Worm (Caenorhabditis elegans) whole organism, L2 larva: ENCODE measurements around the gene ZC204.13.

Experiments
- C34F6.9 ChIP-seq: fragments of 150-350 bp; optimal IDR thresholded peaks from 2 replicates; lab custom pipeline; 2014; ENCODE audit warnings: missing biosample characterization, missing genetic modification characterization
- F13H6.1 ChIP-seq: sonication (generic microtip); optimal IDR thresholded peaks from 2 replicates; lab custom pipeline; 2016; ENCODE audit warnings: missing genetic modification characterization, missing compliant biosample characterization
- R02D3.7 ChIP-seq: fragments of 150-350 bp; optimal IDR thresholded peaks from 2 replicates; lab custom pipeline; 2014; ENCODE audit warnings: missing biosample characterization, missing genetic modification characterization
- Y55F3AM.14 ChIP-seq: fragments of 200-800 bp; sonication (Bioruptor generic); optimal IDR thresholded peaks from 2 replicates; lab custom pipeline; 2018; ENCODE audit warnings: mild to moderate bottlenecking, missing genetic modification characterization, missing compliant biosample characterization
- ZK546.5 ChIP-seq: sonication (generic microtip); optimal IDR thresholded peaks from 2 replicates; lab custom pipeline; 2017; ENCODE audit warnings: missing biosample characterization, missing genetic modification characterization
- alr-1 ChIP-seq: fragments of 150-350 bp; optimal IDR thresholded peaks from 2 replicates; lab custom pipeline; 2014; ENCODE audit warnings: missing biosample characterization, missing genetic modification characterization
- ama-1 ChIP-seq: fragments of 150-350 bp; optimal IDR thresholded peaks from 2 replicates; lab custom pipeline; 2018; ENCODE audit warnings: inconsistent platforms
- blmp-1 ChIP-seq: sonication (generic microtip); optimal IDR thresholded peaks from 2 replicates; lab custom pipeline; 2017; ENCODE audit warnings: missing genetic modification characterization, mild to moderate bottlenecking, missing compliant biosample characterization, antibody characterized with exemption, moderate library complexity; ENCODE audit not compliant: insufficient read depth
- ceh-16 ChIP-seq: fragments of 150-350 bp; optimal IDR thresholded peaks from 2 replicates; lab custom pipeline; 2014; ENCODE audit warnings: missing biosample characterization, missing genetic modification characterization
- ceh-82 ChIP-seq: fragments of 150-350 bp; optimal IDR thresholded peaks from 2 replicates; lab custom pipeline; 2014; ENCODE audit warnings: missing biosample characterization, missing genetic modification characterization
- crh-2 ChIP-seq: sonication (generic microtip); optimal IDR thresholded peaks from 2 replicates; lab custom pipeline; 2017; ENCODE audit warnings: missing biosample characterization, missing genetic modification characterization
- dmd-4 ChIP-seq: sonication (generic microtip); optimal IDR thresholded peaks from 2 replicates; lab custom pipeline; 2017; ENCODE audit warnings: missing biosample characterization, missing genetic modification characterization
- egl-27 ChIP-seq: sonication (generic microtip); optimal IDR thresholded peaks from 3 replicates; lab custom pipeline; 2017; ENCODE audit warnings: missing biosample characterization, missing genetic modification reagents, missing genetic modification characterization
- elt-1 ChIP-seq: fragments of 150-350 bp; optimal IDR thresholded peaks from 2 replicates; lab custom pipeline; 2014; ENCODE audit warnings: missing biosample characterization, missing genetic modification characterization
- elt-3 ChIP-seq: sonication (generic microtip); optimal IDR thresholded peaks from 2 replicates; lab custom pipeline; 2017; ENCODE audit warnings: missing biosample characterization, missing genetic modification characterization
- fos-1 ChIP-seq: fragments of 150-350 bp; optimal IDR thresholded peaks from 2 replicates; lab custom pipeline; 2014; ENCODE audit warnings: missing biosample characterization, missing genetic modification characterization
- gmeb-1 ChIP-seq: fragments of 150-350 bp; optimal IDR thresholded peaks from 2 replicates; lab custom pipeline; 2014; ENCODE audit warnings: missing biosample characterization, missing genetic modification characterization
- lin-11 ChIP-seq: fragments of 150-350 bp; sonication (generic microtip); optimal IDR thresholded peaks from 2 replicates; lab custom pipeline; 2014; ENCODE audit warnings: missing biosample characterization, missing genetic modification characterization, inconsistent platforms, mixed read lengths
- lin-13 ChIP-seq: fragments of 150-350 bp; optimal IDR thresholded peaks from 2 replicates; lab custom pipeline; 2014; ENCODE audit warnings: missing biosample characterization, missing genetic modification reagents, missing genetic modification characterization
- lin-39 ChIP-seq: fragments of 150-350 bp; optimal IDR thresholded peaks from 2 replicates; lab custom pipeline; 2014; ENCODE audit warnings: missing biosample characterization, missing genetic modification reagents, missing genetic modification characterization
- lsy-2 ChIP-seq, 2 experiments: fragments of 150-350 bp in 1 of 2; sonication (generic microtip) in 1 of 2; optimal IDR thresholded peaks; 2 replicates each; lab custom pipeline; 2014 to 2017; ENCODE audit warnings: missing biosample characterization in 2 of 2, missing genetic modification characterization in 2 of 2
- mab-5 ChIP-seq: fragments of 150-350 bp; optimal IDR thresholded peaks from 2 replicates; lab custom pipeline; 2014; ENCODE audit warnings: missing biosample characterization, missing genetic modification characterization
- mbf-1 ChIP-seq: sonication (generic microtip); optimal IDR thresholded peaks from 2 replicates; lab custom pipeline; 2017; ENCODE audit warnings: missing biosample characterization, missing genetic modification characterization
- mdl-1 ChIP-seq, 2 experiments: fragments of 150-350 bp in 1 of 2; sonication (generic microtip) in 1 of 2; optimal IDR thresholded peaks; 2 replicates each; lab custom pipeline; 2017; ENCODE audit warnings: missing biosample characterization in 2 of 2, missing genetic modification characterization in 2 of 2
- nhr-10 ChIP-seq: sonication (generic microtip); optimal IDR thresholded peaks from 2 replicates; lab custom pipeline; 2017; ENCODE audit warnings: missing biosample characterization, missing genetic modification characterization
- nhr-11 ChIP-seq: fragments of 150-350 bp; optimal IDR thresholded peaks from 2 replicates; lab custom pipeline; 2014; ENCODE audit warnings: missing biosample characterization, missing genetic modification characterization
- nhr-12 ChIP-seq: fragments of 150-350 bp; optimal IDR thresholded peaks from 2 replicates; lab custom pipeline; 2014; ENCODE audit warnings: missing biosample characterization, missing genetic modification characterization
- nhr-129 ChIP-seq: fragments of 150-350 bp; optimal IDR thresholded peaks from 2 replicates; lab custom pipeline; 2014; ENCODE audit warnings: missing biosample characterization, missing genetic modification characterization
- nhr-21 ChIP-seq: fragments of 150-350 bp; optimal IDR thresholded peaks from 2 replicates; lab custom pipeline; 2014; ENCODE audit warnings: missing biosample characterization, missing genetic modification characterization
- nhr-23 ChIP-seq: fragments of 150-350 bp; optimal IDR thresholded peaks from 2 replicates; lab custom pipeline; 2014; ENCODE audit warnings: missing biosample characterization, missing genetic modification reagents, missing genetic modification characterization
- nhr-237 ChIP-seq: fragments of 150-350 bp; optimal IDR thresholded peaks from 2 replicates; lab custom pipeline; 2014; ENCODE audit warnings: missing biosample characterization, missing genetic modification characterization
- nhr-25 ChIP-seq: fragments of 150-350 bp; sonication (generic microtip); optimal IDR thresholded peaks from 3 replicates; lab custom pipeline; 2014; ENCODE audit warnings: missing biosample characterization, missing genetic modification characterization
- nhr-6 ChIP-seq: fragments of 150-350 bp; optimal IDR thresholded peaks from 2 replicates; lab custom pipeline; 2014; ENCODE audit warnings: missing biosample characterization, missing genetic modification characterization
- nhr-77 ChIP-seq: fragments of 150-350 bp; optimal IDR thresholded peaks from 2 replicates; lab custom pipeline; 2014; ENCODE audit warnings: missing biosample characterization, missing genetic modification characterization
- peb-1 ChIP-seq: fragments of 150-350 bp; optimal IDR thresholded peaks from 2 replicates; lab custom pipeline; 2014; ENCODE audit warnings: missing biosample characterization, missing genetic modification characterization
- sem-4 ChIP-seq: fragments of 150-350 bp; optimal IDR thresholded peaks from 2 replicates; lab custom pipeline; 2014; ENCODE audit warnings: missing biosample characterization, missing genetic modification reagents, missing genetic modification characterization
- skn-1 ChIP-seq: sonication (generic microtip); optimal IDR thresholded peaks from 2 replicates; lab custom pipeline; 2017; ENCODE audit warnings: missing biosample characterization, missing genetic modification characterization
- sma-3 ChIP-seq: sonication (generic microtip); optimal IDR thresholded peaks from 2 replicates; lab custom pipeline; 2016; ENCODE audit warnings: missing genetic modification reagents, missing genetic modification characterization, missing compliant biosample characterization
- sma-9 ChIP-seq, 2 experiments: fragments of 150-350 bp in 1 of 2; sonication (generic microtip) in 1 of 2; optimal IDR thresholded peaks; 2 replicates each; lab custom pipeline; 2014 to 2016; ENCODE audit warnings: missing genetic modification characterization in 2 of 2, mild to moderate bottlenecking in 1 of 2, missing biosample characterization in 1 of 2, missing compliant biosample characterization in 1 of 2, missing genetic modification reagents in 1 of 2, moderate library complexity in 1 of 2
- unc-39 ChIP-seq: fragments of 150-350 bp; optimal IDR thresholded peaks from 2 replicates; lab custom pipeline; 2014; ENCODE audit warnings: missing biosample characterization, missing genetic modification characterization
- unc-55 ChIP-seq: fragments of 150-350 bp; sonication (generic microtip); optimal IDR thresholded peaks from 3 replicates; lab custom pipeline; 2014; ENCODE audit warnings: missing biosample characterization, missing genetic modification reagents, missing genetic modification characterization
- unc-62 ChIP-seq: fragments of 150-350 bp; optimal IDR thresholded peaks from 2 replicates; lab custom pipeline; 2014; ENCODE audit warnings: missing biosample characterization, missing genetic modification reagents, missing genetic modification characterization
- ztf-1 ChIP-seq: fragments of 200-800 bp; sonication (Bioruptor generic); conservative IDR thresholded peaks from 2 replicates; pipeline ENCODE4 v1.3.6; 2022; ENCODE audit warnings: missing genetic modification characterization, missing compliant biosample characterization
- ztf-4 ChIP-seq: fragments of 150-350 bp; optimal IDR thresholded peaks from 2 replicates; lab custom pipeline; 2014; ENCODE audit warnings: missing biosample characterization, missing genetic modification characterization

The ZC204.13 gene

ce11 chrII:1670260-1670879, 9.6 kb upstream of the ZC204.13 start, which contains the start of gene nhx-6:
TSS of gene nhx-6 (plus strand) at chrII:1670829.
- no peak for TF ChIP-seq unc-62
- TF ChIP-seq nhr-11 (tag; lab: Kevin White, UChicago) = no peak
- no peak for TF ChIP-seq sma-9 (GFP tag; optimal IDR thresholded peaks at IDR 0.05; lab: Kevin White, UChicago)
- TF ChIP-seq sma-9 (tag; optimal IDR thresholded peaks at IDR 0.05; lab: Kevin White, UChicago) = no peak
- no peak for TF ChIP-seq unc-39
- peak; percentile 9 for TF ChIP-seq nhr-23 (tag; lab: Kevin White, UChicago)
- no peak for TF ChIP-seq blmp-1 (tag; lab: Kevin White, UChicago)
- TF ChIP-seq, all 48 proteins: peak for 1

- TF ChIP-seq elt-3 (tag; lab: Kevin White, UChicago) = no peak
- no peak for TF ChIP-seq egl-27
- no peak for TF ChIP-seq skn-1 (tag; lab: Kevin White, UChicago)
- no peak for TF ChIP-seq C34F6.9 (tag; lab: Kevin White, UChicago)
- TF ChIP-seq unc-39 = no peak
- TF ChIP-seq nhr-21 (tag; lab: Kevin White, UChicago) = no peak
- no peak for TF ChIP-seq peb-1
- TF ChIP-seq dmd-4 (tag; lab: Kevin White, UChicago) = no peak
- TF ChIP-seq lin-39 (tag; lab: Kevin White, UChicago) = no peak
- no peak for TF ChIP-seq sma-9 (GFP tag; optimal IDR thresholded peaks at IDR 0.05; lab: Kevin White, UChicago)
- no peak for TF ChIP-seq sma-9 (tag; optimal IDR thresholded peaks at IDR 0.05; lab: Kevin White, UChicago)
- no peak for TF ChIP-seq ama-1 (lab: Kevin White, UChicago)
- TF ChIP-seq R02D3.7 (tag; lab: Kevin White, UChicago) = no peak
- TF ChIP-seq gmeb-1 = no peak
Observed at ce11 chrII:1668913-1669312, 8.1 kb upstream of the ZC204.13 start, which contains the start of gene srw-97. TSS of gene srw-97 (minus strand) at chrII:1669013.

- TF ChIP-seq F13H6.1 (tag; lab: Kevin White, UChicago) (no peak), egl-27 (no peak), mab-5 (tag; lab: Kevin White, UChicago) (no peak), fos-1 (tag; lab: Kevin White, UChicago) (no peak)
Observed at ce11 chrII:1666025-1666424, 5.2 kb upstream of the ZC204.13 start, which contains the start of gene srlf-29. TSS of gene srlf-29 (plus strand) at chrII:1666325.

ce11 chrII:1663516-1663915, 2.7 kb upstream of the ZC204.13 start, which contains the start of gene duxl-1:
TSS of gene duxl-1 (plus strand) at chrII:1663699.
- no peak for TF ChIP-seq peb-1
- no peak for TF ChIP-seq nhr-11 (tag; lab: Kevin White, UChicago)
- no peak for TF ChIP-seq elt-1 (tag; lab: Kevin White, UChicago)
- TF ChIP-seq nhr-10 = no peak
- TF ChIP-seq nhr-129 = peak; percentile 11
- TF ChIP-seq F13H6.1 (tag; lab: Kevin White, UChicago) = peak; percentile 74
- peak; percentile 52 for TF ChIP-seq sma-9 (GFP tag; optimal IDR thresholded peaks at IDR 0.05; lab: Kevin White, UChicago)
- TF ChIP-seq sma-9 (tag; optimal IDR thresholded peaks at IDR 0.05; lab: Kevin White, UChicago) = no peak
- no peak for TF ChIP-seq unc-39
- TF ChIP-seq unc-62 = no peak
- TF ChIP-seq ama-1 (lab: Kevin White, UChicago) = no peak
- TF ChIP-seq mbf-1 (tag; lab: Kevin White, UChicago) = no peak
- TF ChIP-seq fos-1 (tag; lab: Kevin White, UChicago) = peak; percentile 49
- no peak for TF ChIP-seq ZK546.5 (tag; lab: Kevin White, UChicago)
- TF ChIP-seq skn-1 (tag; lab: Kevin White, UChicago) = no peak
- no peak for TF ChIP-seq ceh-82
- TF ChIP-seq nhr-12 (tag; lab: Kevin White, UChicago) = no peak
- no peak for TF ChIP-seq nhr-23 (tag; lab: Kevin White, UChicago)
- TF ChIP-seq nhr-21 (tag; lab: Kevin White, UChicago) = no peak
- no peak for TF ChIP-seq nhr-6
- no peak for TF ChIP-seq ceh-16 (tag; lab: Kevin White, UChicago)
- no peak for TF ChIP-seq alr-1
- no peak for TF ChIP-seq blmp-1 (tag; lab: Kevin White, UChicago)
- TF ChIP-seq lsy-2 (tag; optimal IDR thresholded peaks at IDR 0.05; lab: Kevin White, UChicago) = no peak
- TF ChIP-seq lin-13 (GFP tag; lab: Kevin White, UChicago) = no peak
- TF ChIP-seq sem-4 = no peak
- TF ChIP-seq nhr-77 = no peak
- no peak for TF ChIP-seq ztf-1 (GFP tag; lab: Robert Waterston, UW)
- TF ChIP-seq lin-39 (tag; lab: Kevin White, UChicago) = no peak
- TF ChIP-seq crh-2 = no peak
- TF ChIP-seq mdl-1 (tag; optimal IDR thresholded peaks at IDR 0.05; lab: Kevin White, UChicago) = no peak
- no peak for TF ChIP-seq elt-3 (tag; lab: Kevin White, UChicago)
- no peak for TF ChIP-seq C34F6.9 (tag; lab: Kevin White, UChicago)
- TF ChIP-seq egl-27 = no peak
- TF ChIP-seq ztf-4 (tag; lab: Kevin White, UChicago) = no peak
- TF ChIP-seq nhr-237 (tag; lab: Kevin White, UChicago) = no peak
- no peak for TF ChIP-seq lin-11 (tag; lab: Kevin White, UChicago)
- TF ChIP-seq nhr-25 = no peak
- no peak for TF ChIP-seq Y55F3AM.14
- peak; percentile 24 for TF ChIP-seq unc-55 (GFP tag; lab: Kevin White, UChicago)
- TF ChIP-seq sma-3 (GFP tag; lab: Kevin White, UChicago) = no peak
- TF ChIP-seq gmeb-1 = no peak
